Worm (Caenorhabditis elegans) whole organism, L4 larva: ENCODE results near the gene crld-1.

Source experiments
- F26F4.8 ChIP-seq: fragments of 200-800 bp; sonication (Bioruptor generic); conservative IDR thresholded peaks from 2 replicates; pipeline ENCODE4 v1.3.6; 2022; ENCODE audit warnings: missing genetic modification characterization, missing compliant biosample characterization
- F49E8.2 ChIP-seq: sonication (generic microtip); optimal IDR thresholded peaks from 2 replicates; lab custom pipeline; 2016; ENCODE audit warnings: missing compliant biosample characterization, mild to moderate bottlenecking, missing genetic modification characterization, borderline replicate concordance
- Y5F2A.4 ChIP-seq: fragments of 200-800 bp; sonication (Bioruptor generic); optimal IDR thresholded peaks from 2 replicates; lab custom pipeline; 2018; ENCODE audit warnings: mild to moderate bottlenecking, missing genetic modification characterization, missing compliant biosample characterization
- ZK546.5 ChIP-seq, 2 experiments: sonication (generic microtip); optimal IDR thresholded peaks; 2 replicates each; lab custom pipeline; 2017; ENCODE audit warnings: missing biosample characterization in 2 of 2, missing genetic modification characterization in 2 of 2
- aha-1 ChIP-seq: fragments of 150-350 bp; peaks from one replicate; lab custom pipeline; 2014; ENCODE audit warnings: missing biosample characterization, missing genetic modification characterization
- ama-1 ChIP-seq: fragments of 150-350 bp; optimal IDR thresholded peaks from 2 replicates; lab custom pipeline; 2014; ENCODE audit warnings: inconsistent platforms, mixed read lengths
- ceh-28 ChIP-seq: fragments of 150-350 bp; optimal IDR thresholded peaks from 2 replicates; lab custom pipeline; 2014; ENCODE audit warnings: missing biosample characterization, missing genetic modification reagents, missing genetic modification characterization
- ceh-32 ChIP-seq: sonication (generic microtip); optimal IDR thresholded peaks from 2 replicates; lab custom pipeline; 2016; ENCODE audit warnings: mild to moderate bottlenecking, missing genetic modification characterization, missing compliant biosample characterization; ENCODE audit not compliant: poor library complexity
- ceh-82 ChIP-seq: sonication (generic microtip); optimal IDR thresholded peaks from 2 replicates; lab custom pipeline; 2017; ENCODE audit warnings: missing biosample characterization, missing genetic modification characterization
- ces-1 ChIP-seq: fragments of 150-350 bp; sonication (generic microtip); optimal IDR thresholded peaks from 4 replicates; lab custom pipeline; 2014; ENCODE audit warnings: missing biosample characterization, missing genetic modification reagents, missing genetic modification characterization
- cey-2 ChIP-seq: sonication (generic microtip); optimal IDR thresholded peaks from 3 replicates; lab custom pipeline; 2017; ENCODE audit warnings: missing genetic modification characterization, mild to moderate bottlenecking, missing compliant biosample characterization, antibody characterized with exemption, borderline replicate concordance; ENCODE audit not compliant: insufficient read depth
- ctbp-1 ChIP-seq: fragments of 200-800 bp; sonication (Bioruptor generic); IDR thresholded peaks from 2 replicates; pipeline ENCODE4 v1.3.6; 2022; ENCODE audit warnings: missing genetic modification reagents, missing genetic modification characterization, missing compliant biosample characterization
- daf-12 ChIP-seq: fragments of 150-350 bp; optimal IDR thresholded peaks from 2 replicates; lab custom pipeline; 2014; ENCODE audit warnings: missing biosample characterization, missing genetic modification reagents, missing genetic modification characterization
- daf-16 ChIP-seq, 3 experiments: sonication (generic microtip); optimal IDR thresholded peaks; 2 replicates each; lab custom pipeline; 2016 to 2017; ENCODE audit warnings: missing genetic modification characterization in 3 of 3, missing genetic modification reagents in 3 of 3, mild to moderate bottlenecking in 2 of 3, missing compliant biosample characterization in 2 of 3, missing biosample characterization in 1 of 3, moderate library complexity in 1 of 3
- daf-19 ChIP-seq: fragments of 200-800 bp; sonication (Bioruptor generic); conservative IDR thresholded peaks from 2 replicates; pipeline ENCODE4 v1.3.6; 2022; ENCODE audit warnings: missing genetic modification characterization, missing compliant biosample characterization
- daf-8 ChIP-seq: fragments of 200-800 bp; sonication (Bioruptor generic); IDR thresholded peaks from 2 replicates; pipeline ENCODE4 v1.3.6; 2022; ENCODE audit warnings: missing genetic modification characterization, missing compliant biosample characterization
- dmd-8 ChIP-seq: fragments of 200-800 bp; sonication (Bioruptor generic); IDR thresholded peaks from 2 replicates; pipeline ENCODE4 v1.3.6; 2022; ENCODE audit warnings: missing genetic modification characterization, missing compliant biosample characterization
- hlh-11 ChIP-seq: fragments of 200-800 bp; sonication (Bioruptor generic); optimal IDR thresholded peaks from 2 replicates; lab custom pipeline; 2018; ENCODE audit warnings: mild to moderate bottlenecking, missing genetic modification characterization, missing compliant biosample characterization
- jun-1 ChIP-seq: fragments of 150-350 bp; optimal IDR thresholded peaks from 2 replicates; lab custom pipeline; 2014; ENCODE audit warnings: missing biosample characterization, missing genetic modification reagents, missing genetic modification characterization
- lin-13 ChIP-seq: fragments of 150-350 bp; optimal IDR thresholded peaks from 2 replicates; lab custom pipeline; 2014; ENCODE audit warnings: missing biosample characterization, missing genetic modification reagents, missing genetic modification characterization
- lin-29 ChIP-seq: fragments of 200-800 bp; sonication (Bioruptor generic); IDR thresholded peaks from 2 replicates; pipeline ENCODE4 v1.3.6; 2022; ENCODE audit warnings: missing genetic modification reagents, missing genetic modification characterization, missing compliant biosample characterization
- lin-38 ChIP-seq: fragments of 200-800 bp; sonication (Bioruptor generic); IDR thresholded peaks from 2 replicates; pipeline ENCODE4 v1.3.6; 2022; ENCODE audit warnings: missing genetic modification reagents, missing genetic modification characterization, missing compliant biosample characterization
- madf-5 ChIP-seq, 2 experiments: fragments of 200-800 bp; sonication (Bioruptor generic); IDR thresholded peaks; 2 replicates each; pipeline ENCODE4 v1.3.6; 2022; ENCODE audit warnings: missing compliant biosample characterization in 2 of 2, missing genetic modification characterization in 2 of 2
- madf-9 ChIP-seq: fragments of 200-800 bp; sonication (Bioruptor generic); conservative IDR thresholded peaks from 2 replicates; pipeline ENCODE4 v1.3.6; 2022; ENCODE audit warnings: missing genetic modification reagents, missing genetic modification characterization, missing compliant biosample characterization
- mdl-1 ChIP-seq, 2 experiments: fragments of 150-350 bp in 1 of 2; sonication (generic microtip) in 1 of 2; optimal IDR thresholded peaks; 2 replicates each; lab custom pipeline; 2014 to 2017; ENCODE audit warnings: missing biosample characterization in 2 of 2, missing genetic modification characterization in 2 of 2
- nhr-111 ChIP-seq: fragments of 200-800 bp; sonication (Bioruptor generic); optimal IDR thresholded peaks from 2 replicates; lab custom pipeline; 2018; ENCODE audit warnings: mild to moderate bottlenecking, missing genetic modification characterization, missing compliant biosample characterization
- nhr-237 ChIP-seq: sonication (generic microtip); optimal IDR thresholded peaks from 2 replicates; lab custom pipeline; 2017; ENCODE audit warnings: missing biosample characterization, missing genetic modification characterization
- nhr-28 ChIP-seq: fragments of 150-350 bp; optimal IDR thresholded peaks from 2 replicates; lab custom pipeline; 2014; ENCODE audit warnings: missing biosample characterization, missing genetic modification characterization
- nhr-6 ChIP-seq: fragments of 150-350 bp; optimal IDR thresholded peaks from 2 replicates; lab custom pipeline; 2014; ENCODE audit warnings: missing biosample characterization, missing genetic modification characterization
- nhr-77 ChIP-seq: fragments of 150-350 bp; optimal IDR thresholded peaks from 2 replicates; lab custom pipeline; 2014; ENCODE audit warnings: missing biosample characterization, missing genetic modification characterization
- set-16 ChIP-seq: fragments of 200-800 bp; sonication (Bioruptor generic); IDR thresholded peaks from 2 replicates; pipeline ENCODE4 v1.3.6; 2022; ENCODE audit warnings: missing genetic modification reagents, missing genetic modification characterization, missing compliant biosample characterization
- snpc-1.2 ChIP-seq: fragments of 200-800 bp; sonication (Bioruptor generic); IDR thresholded peaks from 2 replicates; pipeline ENCODE4 v1.3.6; 2022; ENCODE audit warnings: missing genetic modification reagents, missing genetic modification characterization, missing compliant biosample characterization
- snpc-4 ChIP-seq: fragments of 150-350 bp; optimal IDR thresholded peaks from 2 replicates; lab custom pipeline; 2014; ENCODE audit warnings: missing biosample characterization, missing genetic modification characterization
- unc-39 ChIP-seq: sonication (generic microtip); optimal IDR thresholded peaks from 2 replicates; lab custom pipeline; 2017; ENCODE audit warnings: missing biosample characterization, missing genetic modification characterization
- unc-62 ChIP-seq, 3 experiments: fragments of 150-350 bp in 1 of 3; sonication (generic microtip); optimal IDR thresholded peaks in 2 of 3; peaks in 1 of 3; 1 replicate in 1 of 3; 2 replicates in 2 of 3; lab custom pipeline; 2014 to 2017; ENCODE audit warnings: missing biosample characterization in 3 of 3, missing genetic modification characterization in 3 of 3, missing genetic modification reagents in 3 of 3, missing genotype in 1 of 3
- zag-1 ChIP-seq: fragments of 150-350 bp; optimal IDR thresholded peaks from 2 replicates; lab custom pipeline; 2014; ENCODE audit warnings: missing biosample characterization, missing genetic modification characterization
- zfp-3 ChIP-seq: fragments of 200-800 bp; sonication (Bioruptor generic); conservative IDR thresholded peaks from 2 replicates; pipeline ENCODE4 v1.3.6; 2022; ENCODE audit warnings: missing genetic modification reagents, missing genetic modification characterization, missing compliant biosample characterization
- zip-11 ChIP-seq: fragments of 200-800 bp; sonication (Bioruptor generic); IDR thresholded peaks from 2 replicates; pipeline ENCODE4 v1.3.6; 2022; ENCODE audit warnings: missing genetic modification characterization, missing compliant biosample characterization
- zip-2 ChIP-seq: fragments of 150-350 bp; optimal IDR thresholded peaks from 2 replicates; lab custom pipeline; 2014; ENCODE audit warnings: missing biosample characterization, missing genetic modification characterization
- ztf-11 ChIP-seq: fragments of 150-350 bp; optimal IDR thresholded peaks from 2 replicates; lab custom pipeline; 2014; ENCODE audit warnings: missing biosample characterization, missing genetic modification characterization

The crld-1 gene

ce11 chrIV:13173359-13173758, 19.1 kb upstream of the crld-1 start:
- TF ChIP-seq unc-39 (tag; lab: Kevin White, UChicago) = no peak
- TF ChIP-seq zag-1 (tag; lab: Kevin White, UChicago) = no peak
- TF ChIP-seq unc-62 (GFP tag; optimal IDR thresholded peaks at IDR 0.05 in 1 of 2; lab: Kevin White, UChicago) = peak in 1 of 2 experiments; percentile 97
- TF ChIP-seq unc-62 (tag; optimal IDR thresholded peaks at IDR 0.05; lab: Kevin White, UChicago) = no peak
- no peak for TF ChIP-seq nhr-6 (tag; lab: Kevin White, UChicago)
- TF ChIP-seq ceh-28 (tag; lab: Kevin White, UChicago) = no peak
- no peak for TF ChIP-seq ceh-82 (tag; lab: Kevin White, UChicago)
- TF ChIP-seq ZK546.5 (tag; optimal IDR thresholded peaks at IDR 0.05; lab: Kevin White, UChicago) = no peak
- TF ChIP-seq ama-1 = no peak
- TF ChIP-seq zip-11 (GFP tag; lab: Robert Waterston, UW) = no peak

- TF ChIP-seq lin-38 (GFP tag; lab: Robert Waterston, UW) (no peak), snpc-1.2 (no peak), ceh-28 (tag; lab: Kevin White, UChicago) (no peak), daf-12 (tag; lab: Kevin White, UChicago) (no peak), lin-13 (GFP tag; lab: Kevin White, UChicago) (no peak), zip-2 (tag; lab: Kevin White, UChicago) (no peak), Y5F2A.4 (GFP tag; lab: Kevin White, UChicago) (no peak), set-16 (GFP tag; lab: Robert Waterston, UW) (no peak), lin-29 (GFP tag; lab: Robert Waterston, UW) (no peak), unc-62 (GFP tag; optimal IDR thresholded peaks at IDR 0.05 in 1 of 2; lab: Kevin White, UChicago) (no peak), unc-62 (tag; optimal IDR thresholded peaks at IDR 0.05; lab: Kevin White, UChicago) (no peak)
- TF ChIP-seq, all 104 proteins: peak for 0
Measured at ce11 chrIV:13170241-13170640, 16.0 kb upstream of the crld-1 start, which contains the start of gene nas-14. TSS of gene nas-14 (plus strand) at chrIV:13170541.

- TF ChIP-seq F49E8.2 (tag; lab: Kevin White, UChicago) (no peak), madf-5 (GFP tag; IDR thresholded peaks at IDR 0.05; lab: Robert Waterston, UW) (no peak), daf-8 (GFP tag; lab: Robert Waterston, UW) (no peak), aha-1 (tag; lab: Kevin White, UChicago) (peak; percentile 60), nhr-28 (tag; lab: Kevin White, UChicago) (no peak), jun-1 (tag; lab: Kevin White, UChicago) (no peak), daf-19 (GFP tag; lab: Robert Waterston, UW) (no peak), ztf-11 (tag; lab: Kevin White, UChicago) (no peak), cey-2 (no peak), ctbp-1 (GFP tag; lab: Robert Waterston, UW) (no peak), nhr-77 (tag; lab: Kevin White, UChicago) (no peak), unc-62 (GFP tag; optimal IDR thresholded peaks at IDR 0.05 in 1 of 2; lab: Kevin White, UChicago) (peak in 1 of 2 experiments; percentile 10), unc-62 (tag; optimal IDR thresholded peaks at IDR 0.05; lab: Kevin White, UChicago) (no peak), set-16 (GFP tag; lab: Robert Waterston, UW) (no peak), ama-1 (no peak)
Measured at ce11 chrIV:13167534-13167933, 13.3 kb upstream of the crld-1 start.

- TF ChIP-seq nhr-111 (GFP tag; lab: Kevin White, UChicago) = no peak
- no peak for TF ChIP-seq ceh-32 (tag; lab: Kevin White, UChicago)
- TF ChIP-seq zfp-3 (GFP tag; lab: Robert Waterston, UW) = no peak
- TF ChIP-seq nhr-28 (tag; lab: Kevin White, UChicago) = no peak
- TF ChIP-seq nhr-77 (tag; lab: Kevin White, UChicago) = no peak
- TF ChIP-seq snpc-4 (tag; lab: Kevin White, UChicago) = no peak
- no peak for TF ChIP-seq madf-9 (GFP tag; lab: Robert Waterston, UW)
- TF ChIP-seq mdl-1 (tag; optimal IDR thresholded peaks at IDR 0.05; lab: Kevin White, UChicago) = no peak
- no peak for TF ChIP-seq lin-38 (GFP tag; lab: Robert Waterston, UW)
- no peak for TF ChIP-seq hlh-11 (tag; lab: Kevin White, UChicago)
- TF ChIP-seq ces-1 (GFP tag; lab: Kevin White, UChicago) = no peak
- no peak for TF ChIP-seq F26F4.8 (GFP tag; lab: Robert Waterston, UW)
- TF ChIP-seq dmd-8 (GFP tag; lab: Robert Waterston, UW) = no peak
- no peak for TF ChIP-seq daf-16 (GFP tag; optimal IDR thresholded peaks at IDR 0.05; lab: Kevin White, UChicago)
- no peak for TF ChIP-seq daf-16 (tag; optimal IDR thresholded peaks at IDR 0.05; lab: Kevin White, UChicago)
- TF ChIP-seq nhr-237 (tag; lab: Kevin White, UChicago) = no peak
Measured at ce11 chrIV:13165181-13165580, 10.9 kb upstream of the crld-1 start, which contains the start of gene scl-14. TSS of gene scl-14 (plus strand) at chrIV:13165481.
